Fruit fly (Drosophila melanogaster) whole organism, wandering third instar larva: ENCODE data around the gene tai.

ENCODE experiments used
- Abd-B ChIP-seq: fragments of >200 bp; optimal IDR thresholded peaks from 2 replicates; lab custom pipeline; 2017; ENCODE audit warnings: missing biosample characterization, missing genetic modification characterization
- CG32264 ChIP-seq: fragments of 200-800 bp; sonication (Bioruptor generic); optimal IDR thresholded peaks from 2 replicates; lab custom pipeline; 2016; ENCODE audit warnings: missing biosample characterization, missing genetic modification characterization
- CG9705 ChIP-seq: fragments of 200-800 bp; sonication (Bioruptor generic); optimal IDR thresholded peaks from 2 replicates; lab custom pipeline; 2018; ENCODE audit warnings: missing biosample characterization, mild to moderate bottlenecking, missing genetic modification characterization
- CrebA ChIP-seq: fragments of 200-800 bp; sonication (Bioruptor generic); optimal IDR thresholded peaks from 2 replicates; lab custom pipeline; 2016; ENCODE audit warnings: missing biosample characterization, mild to moderate bottlenecking, missing genetic modification characterization, borderline replicate concordance
- Dfd ChIP-seq: fragments of >200 bp; optimal IDR thresholded peaks from 2 replicates; lab custom pipeline; 2017; ENCODE audit warnings: missing biosample characterization, missing genetic modification characterization
- Dif ChIP-seq: fragments of 200-275, 200-300 bp; sonication (Bioruptor generic); optimal IDR thresholded peaks from 2 replicates; lab custom pipeline; 2018; ENCODE audit warnings: missing biosample characterization, missing genetic modification characterization; ENCODE audit not compliant: partially characterized antibody
- GATAd ChIP-seq: sonication (Bioruptor generic); optimal IDR thresholded peaks from 2 replicates; lab custom pipeline; 2016; ENCODE audit warnings: missing biosample characterization, missing genetic modification characterization
- HLH106 ChIP-seq: fragments of 200-800 bp; optimal IDR thresholded peaks from 3 replicates; lab custom pipeline; 2019; ENCODE audit warnings: missing biosample characterization, mild to moderate bottlenecking, missing genetic modification characterization, moderate library complexity
- Hnf4 ChIP-seq: fragments of 200-800 bp; sonication (Bioruptor generic); optimal IDR thresholded peaks from 2 replicates; lab custom pipeline; 2016; ENCODE audit warnings: missing biosample characterization, mild to moderate bottlenecking, missing genetic modification characterization
- Hr78 ChIP-seq: fragments of >200 bp; optimal IDR thresholded peaks from 2 replicates; lab custom pipeline; 2017; ENCODE audit warnings: missing biosample characterization, missing genetic modification characterization
- Hr83 ChIP-seq: fragments of 200-300 bp; sonication (Bioruptor generic); optimal IDR thresholded peaks from 2 replicates; lab custom pipeline; 2016; ENCODE audit warnings: missing biosample characterization, mild to moderate bottlenecking, missing genetic modification characterization, moderate library complexity; ENCODE audit not compliant: poor library complexity, severe bottlenecking
- Jra ChIP-seq: sonication (Bioruptor generic); optimal IDR thresholded peaks from 2 replicates; lab custom pipeline; 2016; ENCODE audit warnings: missing biosample characterization, missing genetic modification characterization
- Mio ChIP-seq: sonication (Bioruptor generic); optimal IDR thresholded peaks from 2 replicates; lab custom pipeline; 2016; ENCODE audit warnings: missing biosample characterization, missing genetic modification characterization
- Myc ChIP-seq: fragments of >200 bp; optimal IDR thresholded peaks from 2 replicates; lab custom pipeline; 2017
- N ChIP-seq: fragments of >200 bp; optimal IDR thresholded peaks from 2 replicates; lab custom pipeline; 2018; ENCODE audit warnings: missing biosample characterization, missing external identifiers, missing genetic modification characterization
- OdsH ChIP-seq: fragments of 200-800 bp; sonication (Bioruptor generic); optimal IDR thresholded peaks from 2 replicates; lab custom pipeline; 2016; ENCODE audit warnings: missing biosample characterization, mild to moderate bottlenecking, missing genetic modification characterization
- Rel ChIP-seq, 2 experiments: fragments of 200-800 bp; sonication (Bioruptor generic) in 1 of 2; optimal IDR thresholded peaks; 2 replicates in 1 of 2; 3 replicates in 1 of 2; lab custom pipeline; 2016 to 2019; ENCODE audit warnings: mild to moderate bottlenecking in 2 of 2, missing biosample characterization in 2 of 2, missing genetic modification characterization in 2 of 2, moderate library complexity in 1 of 2
- Sp1 ChIP-seq: fragments of 200-800 bp; sonication (Bioruptor generic); optimal IDR thresholded peaks from 3 replicates; lab custom pipeline; 2019; ENCODE audit warnings: missing biosample characterization, mild to moderate bottlenecking, missing genetic modification characterization, moderate library complexity
- Vsx2 ChIP-seq: fragments of 200-300, 225-300 bp; sonication (Bioruptor generic); optimal IDR thresholded peaks from 2 replicates; lab custom pipeline; 2018; ENCODE audit warnings: missing biosample characterization, missing genetic modification characterization; ENCODE audit not compliant: partially characterized antibody
- br ChIP-seq: fragments of 200-800 bp; sonication (Bioruptor generic); optimal IDR thresholded peaks from 2 replicates; lab custom pipeline; 2016; ENCODE audit warnings: missing biosample characterization, missing genetic modification characterization
- brk ChIP-seq: fragments of 200-800 bp; sonication (Bioruptor generic); optimal IDR thresholded peaks from 2 replicates; lab custom pipeline; 2016; ENCODE audit warnings: missing biosample characterization, mild to moderate bottlenecking, missing genetic modification characterization
- dl ChIP-seq, 2 experiments: fragments of 175-275, 200-275 bp in 1 of 2; fragments of 200-275 bp in 1 of 2; sonication (Bioruptor generic); optimal IDR thresholded peaks; lab custom pipeline; 2018; ENCODE audit warnings: mild to moderate bottlenecking in 2 of 2, missing biosample characterization in 2 of 2, missing genetic modification characterization in 2 of 2, moderate library complexity in 2 of 2; ENCODE audit not compliant: partially characterized antibody in 2 of 2, insufficient read depth in 1 of 2
- dmrt93B ChIP-seq: fragments of 200-800 bp; sonication (Bioruptor generic); optimal IDR thresholded peaks from 2 replicates; lab custom pipeline; 2018; ENCODE audit warnings: missing biosample characterization, mild to moderate bottlenecking, missing genetic modification characterization
- dsf ChIP-seq: sonication (Bioruptor generic); optimal IDR thresholded peaks from 2 replicates; lab custom pipeline; 2016; ENCODE audit warnings: missing biosample characterization, missing genetic modification characterization, borderline replicate concordance
- ey ChIP-seq: fragments of 200-800 bp; sonication (Bioruptor generic); optimal IDR thresholded peaks from 2 replicates; lab custom pipeline; 2016; ENCODE audit warnings: missing biosample characterization, missing genetic modification characterization
- foxo ChIP-seq, 2 experiments: fragments of 200-800 bp; sonication (Bioruptor generic); optimal IDR thresholded peaks; 2 replicates in 1 of 2; 3 replicates in 1 of 2; lab custom pipeline; 2016 to 2017; ENCODE audit warnings: missing biosample characterization in 2 of 2, missing genetic modification characterization in 2 of 2
- fru ChIP-seq: fragments of 200-800 bp; sonication (Bioruptor generic); optimal IDR thresholded peaks from 3 replicates; lab custom pipeline; 2016; ENCODE audit warnings: missing biosample characterization, mild to moderate bottlenecking, missing genetic modification characterization
- h ChIP-seq: fragments of 200-800 bp; sonication (Bioruptor generic); optimal IDR thresholded peaks from 3 replicates; lab custom pipeline; 2016; ENCODE audit warnings: missing biosample characterization, mild to moderate bottlenecking, missing genetic modification characterization
- jim ChIP-seq: fragments of 175-275, 200-325 bp; sonication (Bioruptor generic); optimal IDR thresholded peaks from 2 replicates; lab custom pipeline; 2016; ENCODE audit warnings: missing biosample characterization, mild to moderate bottlenecking, missing genetic modification characterization
- lola ChIP-seq: fragments of >200 bp; optimal IDR thresholded peaks from 2 replicates; lab custom pipeline; 2017; ENCODE audit warnings: missing biosample characterization, missing genetic modification characterization
- pan ChIP-seq: fragments of >200 bp; optimal IDR thresholded peaks from 2 replicates; lab custom pipeline; 2017
- psq ChIP-seq: fragments of 200-800 bp; sonication (Bioruptor generic); optimal IDR thresholded peaks from 3 replicates; lab custom pipeline; 2017; ENCODE audit warnings: missing biosample characterization, mild to moderate bottlenecking, missing genetic modification characterization, moderate library complexity
- rgr ChIP-seq: fragments of 200-800 bp; sonication (Bioruptor generic); optimal IDR thresholded peaks from 3 replicates; lab custom pipeline; 2016; ENCODE audit warnings: missing biosample characterization, mild to moderate bottlenecking, missing genetic modification characterization
- sage ChIP-seq: fragments of 200-800 bp; sonication (Bioruptor generic); optimal IDR thresholded peaks from 2 replicates; lab custom pipeline; 2016; ENCODE audit warnings: missing biosample characterization, mild to moderate bottlenecking, missing genetic modification characterization
- sv ChIP-seq: fragments of 200-800 bp; sonication (Bioruptor generic); optimal IDR thresholded peaks from 3 replicates; lab custom pipeline; 2016; ENCODE audit warnings: missing biosample characterization, missing genetic modification characterization
- tai ChIP-seq: sonication (Bioruptor generic); optimal IDR thresholded peaks from 2 replicates; lab custom pipeline; 2016; ENCODE audit warnings: missing biosample characterization, missing genetic modification characterization
- usp ChIP-seq: fragments of >200 bp; optimal IDR thresholded peaks from 2 replicates; lab custom pipeline; 2017; ENCODE audit warnings: missing biosample characterization, missing genetic modification characterization
- woc ChIP-seq: sonication (Bioruptor generic); optimal IDR thresholded peaks from 2 replicates; lab custom pipeline; 2016; ENCODE audit warnings: missing biosample characterization, mild to moderate bottlenecking, missing genetic modification characterization

Gene tai

DNA sequence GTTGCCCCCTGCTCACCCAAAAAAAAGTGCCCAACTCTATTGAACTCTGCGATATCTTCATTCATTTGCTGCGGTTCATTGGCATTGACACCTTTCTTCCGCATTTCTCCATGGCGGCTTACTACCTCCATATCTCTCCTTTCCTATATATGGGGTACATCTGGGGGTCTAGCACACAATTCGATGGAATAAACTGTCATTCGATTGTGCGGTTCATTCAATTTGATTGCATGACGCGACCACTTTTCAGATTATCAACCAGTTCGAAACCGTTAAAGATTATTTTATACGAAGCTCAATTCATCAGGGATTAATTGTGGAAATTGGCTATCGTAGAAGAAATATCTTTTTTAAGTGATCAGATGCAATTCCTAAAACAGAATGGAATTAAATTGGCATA, 47.0 kb downstream of the tai start:
- TF ChIP-seq Vsx2 (GFP tag; lab: Kevin White, UChicago): peak; percentile 88
- no peak for TF ChIP-seq Rel (GFP tag; optimal IDR thresholded peaks at IDR 0.05; lab: Kevin White, UChicago)
- peak; percentile 37 for TF ChIP-seq Rel (tag; optimal IDR thresholded peaks at IDR 0.05; lab: Kevin White, UChicago)
- peak; percentile 62 for TF ChIP-seq Dif (GFP tag; lab: Kevin White, UChicago)
- TF ChIP-seq sv: no peak
- TF ChIP-seq psq (GFP tag; lab: Kevin White, UChicago): no peak

DNA sequence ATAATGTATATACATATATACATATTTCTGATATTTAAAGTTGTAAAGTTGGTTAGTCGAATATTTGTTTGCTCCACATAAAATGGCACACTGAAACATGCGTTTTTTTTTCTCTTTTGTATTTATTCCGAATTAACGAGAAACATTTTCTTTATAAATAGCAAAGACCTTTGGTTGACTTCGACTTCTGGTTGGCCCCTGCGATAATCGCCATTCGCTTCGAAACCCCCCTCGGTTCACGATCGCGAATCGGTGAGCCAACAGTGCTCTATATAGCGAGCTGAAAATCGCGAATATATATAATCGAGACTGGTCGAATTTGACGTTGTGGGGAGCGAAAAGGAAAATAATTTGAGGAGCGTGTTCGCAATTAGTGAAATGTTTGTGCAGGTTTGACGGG, 49.3 kb downstream of the tai start:
- no peak for TF ChIP-seq CG9705 (GFP tag; lab: Kevin White, UChicago)
- no peak for TF ChIP-seq sv
- no peak for TF ChIP-seq CrebA (GFP tag; lab: Kevin White, UChicago)
- TF ChIP-seq Rel (GFP tag; optimal IDR thresholded peaks at IDR 0.05; lab: Kevin White, UChicago): no peak
- peak; percentile 23 for TF ChIP-seq Rel (tag; optimal IDR thresholded peaks at IDR 0.05; lab: Kevin White, UChicago)
- no peak for TF ChIP-seq brk
- TF ChIP-seq Sp1: no peak

DNA sequence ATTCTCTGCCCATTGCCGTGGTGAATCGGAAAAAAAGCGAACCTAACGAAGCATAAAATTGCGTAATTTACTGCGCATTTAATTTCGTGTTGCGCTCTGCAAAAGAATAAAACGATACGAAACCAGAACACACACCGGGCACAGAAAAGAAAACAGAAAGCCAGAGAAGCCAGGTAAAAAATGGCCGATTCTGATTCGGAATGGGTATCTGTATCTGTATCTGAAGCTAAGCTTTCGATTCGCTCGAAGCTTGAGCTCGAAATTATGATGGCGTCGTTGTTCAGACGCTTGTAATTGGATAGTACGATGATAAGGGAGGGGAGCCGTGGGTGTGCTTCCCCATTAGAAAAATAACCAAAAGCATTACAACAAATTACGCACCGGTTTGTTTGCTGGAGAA, 56.7 kb downstream of the tai start:
- TF ChIP-seq psq (GFP tag; lab: Kevin White, UChicago) (peak; percentile 24), br (GFP tag; lab: Kevin White, UChicago) (no peak)
- TF ChIP-seq, all 38 proteins: peak for 1

DNA sequence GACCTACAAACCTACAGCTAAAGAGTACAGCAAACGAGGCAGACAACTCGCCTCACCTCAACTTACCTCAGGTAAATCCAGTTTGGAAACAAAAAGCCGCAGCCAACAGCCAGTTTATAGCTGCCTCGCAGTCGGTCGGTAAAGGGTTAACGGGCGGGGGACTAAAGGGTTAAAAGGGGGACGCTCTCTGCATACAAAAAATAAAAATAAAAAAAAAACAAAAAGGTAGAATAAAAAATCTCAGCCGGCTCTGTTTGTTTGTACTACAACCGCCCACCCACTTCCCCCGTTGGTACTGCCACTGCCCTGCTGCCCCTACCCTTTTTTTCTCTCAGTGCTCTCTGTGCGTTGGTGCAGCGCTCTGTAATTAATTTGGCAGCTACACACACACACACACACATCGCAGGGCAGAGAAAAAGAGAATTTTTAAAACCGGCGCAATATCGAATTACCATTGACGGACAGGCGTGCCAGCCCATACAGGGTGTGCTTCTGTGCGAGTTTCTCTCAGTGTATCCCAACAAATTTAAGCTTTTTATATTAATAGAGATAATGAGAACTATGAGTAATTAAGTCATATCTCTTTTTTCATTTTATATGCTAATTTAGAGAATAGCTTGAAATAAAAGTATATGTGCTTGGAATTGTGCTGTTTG, 57.9 kb downstream of the tai start:
- TF ChIP-seq HLH106 (tag; lab: Kevin White, UChicago): peak; percentile 63
- no peak for TF ChIP-seq usp (GFP tag; lab: Kevin White, UChicago)
- no peak for TF ChIP-seq Myc
- TF ChIP-seq CG9705 (GFP tag; lab: Kevin White, UChicago): no peak
- TF ChIP-seq br (GFP tag; lab: Kevin White, UChicago): peak; percentile 53
- no peak for TF ChIP-seq lola (GFP tag; lab: Kevin White, UChicago)
- TF ChIP-seq dsf (GFP tag; lab: Kevin White, UChicago): no peak
- no peak for TF ChIP-seq Hr78
- TF ChIP-seq GATAd: no peak
- TF ChIP-seq woc (GFP tag; lab: Kevin White, UChicago): peak; percentile 42
- peak; percentile 58 for TF ChIP-seq dmrt93B
- peak in 1 of 2 experiments; percentile 91 for TF ChIP-seq foxo (GFP tag; optimal IDR thresholded peaks at IDR 0.05; lab: Kevin White, UChicago)
- peak; percentile 8 for TF ChIP-seq Dif (GFP tag; lab: Kevin White, UChicago)
- peak; percentile 79 for TF ChIP-seq h (GFP tag; lab: Kevin White, UChicago)
- peak; percentile 81 for TF ChIP-seq psq (GFP tag; lab: Kevin White, UChicago)
- peak; percentile 87 for TF ChIP-seq tai (GFP tag; lab: Kevin White, UChicago)
- TF ChIP-seq fru: peak; percentile 85
- no peak for TF ChIP-seq pan (lab: Kevin White, UChicago)
- peak; percentile 44 for TF ChIP-seq Hnf4
- TF ChIP-seq OdsH (GFP tag; lab: Kevin White, UChicago): peak; percentile 79
- TF ChIP-seq jim (GFP tag; lab: Kevin White, UChicago): peak; percentile 52
- peak; percentile 77 for TF ChIP-seq rgr (GFP tag; lab: Kevin White, UChicago)
- TF ChIP-seq dl (GFP tag; optimal IDR thresholded peaks at IDR 0.05; lab: Kevin White, UChicago; ENCODE audit: insufficient read depth in 1 of 2, partially characterized antibody in 2 of 2): no peak
- TF ChIP-seq Jra (GFP tag; lab: Kevin White, UChicago): no peak
- TF ChIP-seq N: no peak
- peak; percentile 77 for TF ChIP-seq ey
- TF ChIP-seq Mio: no peak
- peak; percentile 14 for TF ChIP-seq Hr83 (GFP tag; lab: Kevin White, UChicago)
- TF ChIP-seq CG32264 (GFP tag; lab: Kevin White, UChicago): no peak
- TF ChIP-seq brk: no peak
- no peak for TF ChIP-seq Abd-B (GFP tag; lab: Kevin White, UChicago)
- no peak for TF ChIP-seq Rel (GFP tag; optimal IDR thresholded peaks at IDR 0.05; lab: Kevin White, UChicago)
- no peak for TF ChIP-seq Rel (tag; optimal IDR thresholded peaks at IDR 0.05; lab: Kevin White, UChicago)
- TF ChIP-seq Dfd: no peak
- peak; percentile 57 for TF ChIP-seq CrebA (GFP tag; lab: Kevin White, UChicago)
- peak; percentile 68 for TF ChIP-seq Sp1
- no peak for TF ChIP-seq Vsx2 (GFP tag; lab: Kevin White, UChicago)
- no peak for TF ChIP-seq sage
